Worm (Caenorhabditis elegans) whole organism, midembryonic: ENCODE results near the gene cyb-1.
"Not testable (repeated sequence)": the region's sequence is repeated elsewhere in the genome, so short reads cannot be mapped to it uniquely, and the experiment has no call there.

Experiments
- T22C8.4 ChIP-seq: fragments of 200-800 bp; sonication (Bioruptor generic); IDR thresholded peaks from 2 replicates; pipeline ENCODE4 v1.3.6; 2022; ENCODE audit warnings: missing genetic modification characterization, missing compliant biosample characterization
- cog-1 ChIP-seq: sonication (generic microtip); optimal IDR thresholded peaks from 2 replicates; lab custom pipeline; 2016; ENCODE audit warnings: missing genetic modification characterization, missing compliant biosample characterization
- flt-1 ChIP-seq: fragments of 200-800 bp; sonication (Bioruptor generic); IDR thresholded peaks from 2 replicates; pipeline ENCODE4 v1.3.6; 2022; ENCODE audit warnings: missing genetic modification characterization, missing compliant biosample characterization
- klf-2 ChIP-seq: fragments of 200-800 bp; sonication (Bioruptor generic); conservative IDR thresholded peaks from 2 replicates; pipeline ENCODE4 v1.3.6; 2022; ENCODE audit warnings: missing genetic modification reagents, missing genetic modification characterization, missing compliant biosample characterization
- med-1 ChIP-seq: sonication (generic microtip); optimal IDR thresholded peaks from 2 replicates; lab custom pipeline; 2017; ENCODE audit warnings: missing genetic modification characterization, mild to moderate bottlenecking, missing compliant biosample characterization, antibody characterized with exemption, missing genetic modification reagents; ENCODE audit not compliant: insufficient read depth
- ref-1 ChIP-seq: fragments of 200-800 bp; sonication (Bioruptor generic); conservative IDR thresholded peaks from 2 replicates; pipeline ENCODE4 v1.3.6; 2022; ENCODE audit warnings: missing genetic modification reagents, missing genetic modification characterization, missing compliant biosample characterization
- tab-1 ChIP-seq: fragments of 200-800 bp; sonication (Bioruptor generic); IDR thresholded peaks from 2 replicates; pipeline ENCODE4 v1.3.6; 2022; ENCODE audit warnings: missing genetic modification characterization, missing compliant biosample characterization
- ztf-23 ChIP-seq: fragments of 200-800 bp; sonication (Bioruptor generic); IDR thresholded peaks from 2 replicates; pipeline ENCODE4 v1.3.6; 2022; ENCODE audit warnings: missing genetic modification reagents, missing genetic modification characterization, missing compliant biosample characterization
- ztf-29 ChIP-seq: fragments of 200-800 bp; sonication (Bioruptor generic); IDR thresholded peaks from 2 replicates; pipeline ENCODE4 v1.3.6; 2022; ENCODE audit warnings: missing genetic modification reagents, missing genetic modification characterization, missing compliant biosample characterization

Gene cyb-1

DNA sequence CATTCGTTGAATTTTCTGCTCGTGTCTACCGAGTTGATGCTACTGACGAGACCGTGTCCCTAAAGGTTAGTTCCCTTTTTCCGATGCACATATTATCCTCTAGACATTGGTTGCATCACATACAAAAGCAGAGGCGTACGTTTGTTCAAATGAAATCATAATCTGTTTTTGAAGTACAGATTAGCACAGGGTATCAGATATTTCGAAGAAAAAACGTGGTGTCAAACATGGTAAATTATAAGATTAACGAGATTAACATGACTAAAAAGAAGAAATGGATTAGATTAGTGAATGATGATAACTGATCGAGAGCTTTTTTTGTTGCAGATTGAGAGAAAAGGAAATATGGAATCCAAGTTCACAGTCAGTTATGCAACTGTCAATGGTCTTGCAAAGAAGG lies 16.2 kb upstream of the cyb-1 start:
- no peak for TF ChIP-seq tab-1 (GFP tag; lab: Robert Waterston, UW)
- TF ChIP-seq flt-1 (GFP tag; lab: Robert Waterston, UW), result no peak
- TF ChIP-seq ref-1, result no peak
- no peak for TF ChIP-seq klf-2

DNA sequence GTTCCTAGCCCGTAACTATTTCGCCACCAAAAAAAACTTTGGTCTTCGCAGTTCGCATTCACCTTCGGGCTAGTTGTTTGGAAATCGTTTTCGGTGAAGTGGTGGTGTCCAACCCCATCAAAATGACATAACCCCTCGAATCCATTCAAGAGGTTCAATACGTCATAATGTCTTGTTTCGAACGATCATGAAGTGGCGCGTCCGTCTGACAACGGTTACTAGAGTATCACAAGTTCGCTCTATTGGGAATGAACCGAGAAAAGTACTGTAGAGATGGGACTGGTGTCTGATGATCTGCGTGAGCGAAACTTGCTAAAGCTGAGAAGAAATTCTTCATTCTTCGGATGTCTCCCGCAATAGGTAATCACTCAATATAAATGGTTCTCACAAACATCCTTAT lies 7.3 kb upstream of the cyb-1 start, which contains the start of gene ZC168.2:
ZC168.2 (plus strand) TSS at position 301 of the 400 bp plus-strand sequence.
- no peak for TF ChIP-seq tab-1 (GFP tag; lab: Robert Waterston, UW)
- TF ChIP-seq ztf-23, result no peak
- no peak for TF ChIP-seq cog-1 (tag; lab: Kevin White, UChicago)

DNA sequence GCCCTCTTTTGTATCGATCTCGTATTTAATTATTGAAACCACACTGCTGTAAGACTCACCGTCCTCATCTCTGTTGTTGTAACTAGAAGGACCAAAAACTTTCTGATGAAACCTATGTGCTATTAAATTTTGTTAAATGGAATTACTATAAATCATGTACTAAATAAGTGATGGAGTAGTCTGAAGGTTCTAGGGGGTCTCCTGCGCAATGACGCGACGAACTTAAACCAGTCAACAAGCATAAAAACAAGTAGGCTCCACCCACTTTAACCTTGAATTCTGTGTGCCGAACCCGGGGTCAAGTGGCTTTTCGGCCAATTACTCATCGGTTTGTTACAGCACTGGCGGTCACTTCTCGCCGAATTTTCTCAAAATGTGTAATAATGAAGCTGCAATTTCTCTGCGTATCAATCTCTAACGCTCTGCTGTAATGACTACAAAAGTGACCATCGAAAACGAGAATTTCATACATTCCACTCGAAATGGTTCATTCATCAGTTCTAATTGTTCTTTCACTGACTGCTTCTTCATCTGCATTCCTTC lies 2.1 kb downstream of the cyb-1 start, which contains the start of gene grl-21:
grl-21 (plus strand) TSS at position 464 of the 543 bp plus-strand sequence.
- TF ChIP-seq ztf-29 (GFP tag; lab: Robert Waterston, UW) (no peak), ref-1 (no peak), flt-1 (GFP tag; lab: Robert Waterston, UW) (no peak), ztf-23 (no peak), tab-1 (GFP tag; lab: Robert Waterston, UW) (no peak), cog-1 (tag; lab: Kevin White, UChicago) (no peak), T22C8.4 (GFP tag; lab: Robert Waterston, UW) (no peak)

DNA sequence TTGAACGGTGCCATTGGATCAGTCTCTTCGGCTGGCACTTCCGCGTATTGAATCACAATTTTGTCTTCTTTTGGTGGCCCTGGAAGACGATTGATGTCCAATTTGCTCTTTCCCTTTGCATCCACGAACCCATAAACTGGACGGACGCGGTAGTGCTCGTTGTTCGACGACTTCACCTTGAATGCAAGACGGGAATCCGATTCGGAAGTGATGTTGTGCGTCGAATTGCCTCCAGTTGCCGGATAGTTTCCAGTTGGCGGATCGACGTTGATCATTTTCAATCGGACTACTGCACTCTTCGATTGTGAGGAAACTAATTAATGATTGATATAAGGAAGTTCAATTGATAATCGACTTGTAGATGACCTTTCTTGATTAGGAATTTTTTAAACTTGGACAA lies 3.3 kb downstream of the cyb-1 start, which contains the start of gene ssp-34:
ssp-34 (minus strand) TSS at position 275 of the 400 bp plus-strand sequence.
- TF ChIP-seq ztf-29 (GFP tag; lab: Robert Waterston, UW), result no peak
- TF ChIP-seq ref-1, result no peak
- no peak for TF ChIP-seq tab-1 (GFP tag; lab: Robert Waterston, UW)
- no peak for TF ChIP-seq med-1 (GFP tag; lab: Kevin White, UChicago)
- no peak for TF ChIP-seq ztf-23
- no peak for TF ChIP-seq flt-1 (GFP tag; lab: Robert Waterston, UW)
- no peak for TF ChIP-seq cog-1 (tag; lab: Kevin White, UChicago)
- no peak for TF ChIP-seq T22C8.4 (GFP tag; lab: Robert Waterston, UW)

DNA sequence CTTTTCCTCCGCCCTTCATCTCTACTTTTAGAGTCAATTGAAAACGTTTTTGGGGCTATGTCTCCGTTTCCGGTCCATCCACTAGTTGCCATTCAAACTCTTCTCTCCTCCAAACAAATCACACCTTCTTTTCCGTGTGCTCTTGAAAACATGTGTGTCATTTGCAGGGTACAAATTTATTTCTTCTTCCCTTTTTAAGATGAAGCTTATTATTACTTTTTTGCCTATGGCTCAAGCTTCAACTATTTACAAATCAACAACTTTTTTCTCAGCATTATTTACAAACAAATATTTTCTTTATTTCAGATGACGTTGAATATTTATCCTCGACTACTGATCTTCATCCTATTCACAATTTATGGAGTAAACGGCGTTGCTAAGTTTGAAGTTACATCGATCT lies 9.5 kb downstream of the cyb-1 start, which contains the start of gene T25B9.3:
T25B9.3 (plus strand) TSS at position 301 of the 400 bp plus-strand sequence.
- no peak for TF ChIP-seq flt-1 (GFP tag; lab: Robert Waterston, UW)
- no peak for TF ChIP-seq cog-1 (tag; lab: Kevin White, UChicago)
- no peak for TF ChIP-seq med-1 (GFP tag; lab: Kevin White, UChicago)
- TF ChIP-seq ztf-29 (GFP tag; lab: Robert Waterston, UW), result no peak
- no peak for TF ChIP-seq ztf-23
- no peak for TF ChIP-seq ref-1
- TF ChIP-seq tab-1 (GFP tag; lab: Robert Waterston, UW), result no peak
- no peak for TF ChIP-seq T22C8.4 (GFP tag; lab: Robert Waterston, UW)
- no peak for TF ChIP-seq klf-2

DNA sequence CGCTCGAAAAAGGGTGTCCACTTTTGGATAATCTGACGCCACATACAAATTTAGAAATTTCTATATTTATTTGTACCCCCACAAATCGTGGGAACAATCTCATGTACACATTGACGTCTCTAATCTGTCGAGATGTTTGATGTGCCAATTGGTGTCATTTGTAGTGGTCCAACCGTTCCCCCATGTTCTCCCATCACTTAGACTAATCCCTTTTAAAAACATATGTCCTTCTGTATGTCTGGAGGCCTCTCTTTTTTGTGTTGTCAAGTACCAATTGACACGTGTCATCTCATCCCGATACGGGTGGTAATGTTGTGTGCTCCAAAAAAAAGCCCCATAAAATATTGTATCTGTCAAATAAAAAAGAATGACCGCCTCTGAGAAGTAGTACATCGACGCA lies 10.3 kb downstream of the cyb-1 start:
- TF ChIP-seq cog-1 (tag; lab: Kevin White, UChicago) (no peak), klf-2 (no peak), flt-1 (GFP tag; lab: Robert Waterston, UW) (no peak)

DNA sequence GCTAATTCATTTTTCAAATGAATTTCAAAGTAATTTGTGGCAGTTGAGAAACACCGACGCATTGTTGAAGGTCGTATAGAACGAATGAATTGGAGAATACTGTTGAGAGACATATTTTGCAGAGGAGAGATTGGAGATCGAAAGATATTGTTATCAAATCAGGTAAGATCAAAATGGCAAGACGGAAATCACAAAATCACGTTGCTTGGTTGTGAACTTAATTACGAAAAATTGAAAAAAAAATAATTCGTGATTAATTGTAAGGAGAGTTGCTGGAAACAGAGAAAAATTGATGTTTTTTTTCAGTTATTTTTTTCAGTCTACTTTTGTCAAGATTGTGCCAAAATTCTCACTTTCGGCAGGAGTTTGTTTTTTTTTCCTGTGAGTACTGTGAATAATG lies 15.0 kb downstream of the cyb-1 start, which contains the start of gene T25B9.1:
T25B9.1 (minus strand) TSS at position 101 of the 400 bp plus-strand sequence.
- TF ChIP-seq ztf-23 (no peak), tab-1 (GFP tag; lab: Robert Waterston, UW) (no peak), flt-1 (GFP tag; lab: Robert Waterston, UW) (no peak), T22C8.4 (GFP tag; lab: Robert Waterston, UW) (no peak), cog-1 (tag; lab: Kevin White, UChicago) (no peak), klf-2 (no peak), ref-1 (no peak), ztf-29 (GFP tag; lab: Robert Waterston, UW) (no peak), med-1 (GFP tag; lab: Kevin White, UChicago) (no peak)

DNA sequence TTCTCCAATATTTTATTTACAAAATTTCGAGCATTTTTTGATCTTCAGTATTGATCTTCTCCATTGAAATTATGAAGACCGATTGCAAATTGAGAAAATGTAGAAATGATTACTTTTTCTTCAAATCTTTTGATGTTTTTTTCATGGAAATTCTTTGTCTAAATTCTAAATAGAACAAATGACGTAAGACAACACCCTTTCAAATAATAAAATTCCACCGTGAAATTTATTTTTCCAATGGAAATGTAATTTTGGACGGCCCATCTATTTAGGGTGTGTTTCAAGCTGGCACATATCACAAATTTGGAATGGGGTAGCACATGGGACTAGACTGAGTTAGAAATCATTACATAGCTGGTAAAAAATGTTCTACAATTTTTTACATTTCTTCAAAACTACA lies 16.7 kb downstream of the cyb-1 start, which contains the start of gene T25B9.2:
T25B9.2 (minus strand) TSS at position 101 of the 400 bp plus-strand sequence.
- not testable (repeated sequence) for TF ChIP-seq cog-1 (tag; lab: Kevin White, UChicago); klf-2; ref-1

DNA sequence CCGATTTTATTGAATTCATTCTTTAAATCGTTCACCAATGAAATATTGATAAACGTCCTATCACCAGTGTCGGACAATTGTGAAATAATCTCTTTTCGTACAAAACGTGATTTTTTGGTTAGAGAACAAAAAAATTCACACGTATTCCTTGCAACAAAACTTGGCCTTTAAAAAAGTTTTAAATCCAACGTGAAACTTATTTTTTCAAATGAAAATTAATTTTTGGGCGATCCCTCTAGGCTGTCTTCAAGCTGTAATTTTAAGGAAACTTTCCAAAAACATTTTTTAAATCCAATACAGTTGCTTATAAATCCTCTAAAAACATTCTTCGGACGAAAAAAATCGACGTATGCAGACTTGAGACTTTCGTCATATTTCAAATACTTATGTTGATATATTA lies 19.7 kb downstream of the cyb-1 start, which contains the start of gene T25B9.5:
T25B9.5 (minus strand) TSS at position 101 of the 400 bp plus-strand sequence.
- no peak for TF ChIP-seq ztf-23
- no peak for TF ChIP-seq ztf-29 (GFP tag; lab: Robert Waterston, UW)
- TF ChIP-seq cog-1 (tag; lab: Kevin White, UChicago), result no peak
- TF ChIP-seq med-1 (GFP tag; lab: Kevin White, UChicago), result no peak
- TF ChIP-seq ref-1, result no peak
- no peak for TF ChIP-seq flt-1 (GFP tag; lab: Robert Waterston, UW)
- no peak for TF ChIP-seq tab-1 (GFP tag; lab: Robert Waterston, UW)
- no peak for TF ChIP-seq klf-2
- TF ChIP-seq T22C8.4 (GFP tag; lab: Robert Waterston, UW), result no peak

DNA sequence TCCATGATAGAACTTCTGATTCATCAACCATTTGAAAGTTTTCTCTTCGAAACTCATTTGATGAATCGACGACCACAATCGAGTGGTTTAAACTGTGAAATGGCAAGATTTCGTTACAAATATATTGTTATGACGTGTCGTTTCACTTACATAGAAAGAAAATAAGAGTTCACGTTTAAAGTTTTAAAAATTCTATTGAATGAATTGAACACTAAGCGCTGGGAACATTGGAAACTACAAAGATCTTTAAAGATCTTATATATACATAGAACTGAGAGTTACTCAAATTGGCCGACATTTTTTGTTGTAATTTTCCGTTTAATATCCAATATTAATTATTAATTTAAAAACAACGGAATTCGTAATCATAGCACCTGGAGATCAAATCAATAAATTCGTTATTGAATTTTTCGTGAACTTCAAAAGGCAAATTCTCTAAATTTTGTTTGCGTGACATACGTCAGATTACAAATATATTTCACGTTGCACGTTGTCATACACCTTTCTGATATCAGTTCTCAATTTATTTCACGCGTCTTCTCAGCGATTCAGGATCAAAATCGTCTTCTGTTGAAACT lies 22.7 kb downstream of the cyb-1 start, which contains the start of the genes T25B9.4 and T25B9.6:
T25B9.4 (minus strand) TSS at position 101 of the 578 bp plus-strand sequence.
T25B9.6 (plus strand) TSS at position 528 of the 578 bp plus-strand sequence.
- TF ChIP-seq ztf-29 (GFP tag; lab: Robert Waterston, UW) (no peak), cog-1 (tag; lab: Kevin White, UChicago) (no peak), med-1 (GFP tag; lab: Kevin White, UChicago) (no peak), klf-2 (no peak), tab-1 (GFP tag; lab: Robert Waterston, UW) (no peak), ztf-23 (no peak), T22C8.4 (GFP tag; lab: Robert Waterston, UW) (no peak), flt-1 (GFP tag; lab: Robert Waterston, UW) (no peak), ref-1 (no peak)
